Worm (Caenorhabditis elegans): ENCODE measurements around the gene nhr-184.

The nhr-184 gene

DNA sequence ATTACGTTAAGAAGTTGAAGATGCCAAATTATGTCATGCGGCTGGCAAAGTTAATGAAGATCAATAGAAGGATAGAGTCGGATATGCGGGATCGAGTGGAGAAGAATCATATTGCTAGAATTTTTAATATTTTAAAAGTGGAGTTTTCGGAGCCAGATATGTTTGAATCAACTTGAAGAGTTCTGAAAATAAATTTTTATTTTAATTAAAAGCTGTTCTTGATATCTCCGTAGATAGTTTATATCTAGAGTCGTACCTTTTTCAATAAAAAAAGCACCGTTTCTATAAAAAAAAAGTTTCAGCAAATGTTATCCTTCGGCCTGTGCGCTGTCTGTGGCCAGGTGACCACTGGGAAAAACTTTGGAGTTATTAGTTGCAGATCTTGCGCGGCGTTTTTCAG lies 18.9 kb upstream of the nhr-184 start, which contains the start of gene nhr-96:
TSS of gene nhr-96 (plus strand) at position 301 of the 400 bp plus-strand sequence.
- no peak for TF ChIP-seq rpc-1 (optimal IDR thresholded peaks at IDR 0.05)
- TF ChIP-seq rpc-1 (tag; optimal IDR thresholded peaks at IDR 0.05): no peak
- TF ChIP-seq ceh-27 (GFP tag; optimal IDR thresholded peaks at IDR 0.05): no peak
- no peak for TF ChIP-seq dpff-1 (tag; optimal IDR thresholded peaks at IDR 0.05)
- TF ChIP-seq K11D2.4 (GFP tag; IDR thresholded peaks at IDR 0.05): no peak
- no peak for TF ChIP-seq pbrm-1 (GFP tag; IDR thresholded peaks at IDR 0.05)
- no peak for TF ChIP-seq sea-2 (GFP tag; IDR thresholded peaks at IDR 0.05)
- no peak for TF ChIP-seq F57C9.4 (tag; optimal IDR thresholded peaks at IDR 0.05)
- no peak for TF ChIP-seq T26A5.8 (tag; optimal IDR thresholded peaks at IDR 0.05)
- TF ChIP-seq nhr-120 (GFP tag; IDR thresholded peaks at IDR 0.05): no peak
- no peak for TF ChIP-seq ztf-3 (GFP tag; optimal IDR thresholded peaks at IDR 0.05)
- no peak for TF ChIP-seq ceh-100 (GFP tag; IDR thresholded peaks at IDR 0.05)
- TF ChIP-seq ceh-91 (GFP tag; IDR thresholded peaks at IDR 0.05): no peak
- no peak for TF ChIP-seq hlh-26 (GFP tag; conservative IDR thresholded peaks at IDR 0.05)
- TF ChIP-seq tbp1 (GFP tag; optimal IDR thresholded peaks at IDR 0.05): no peak
- TF ChIP-seq attf-6 (GFP tag; IDR thresholded peaks at IDR 0.05): no peak
- TF ChIP-seq ekl-4 (GFP tag; IDR thresholded peaks at IDR 0.05): no peak
- TF ChIP-seq aptf-2 (GFP tag; conservative IDR thresholded peaks at IDR 0.05): no peak
- TF ChIP-seq hmg-20 (GFP tag; IDR thresholded peaks at IDR 0.05): no peak
- no peak for TF ChIP-seq madf-10 (tag; optimal IDR thresholded peaks at IDR 0.05)
- no peak for TF ChIP-seq cebp-1 (GFP tag; IDR thresholded peaks at IDR 0.05)
- TF ChIP-seq cebp-1 (tag; optimal IDR thresholded peaks at IDR 0.05): no peak

DNA sequence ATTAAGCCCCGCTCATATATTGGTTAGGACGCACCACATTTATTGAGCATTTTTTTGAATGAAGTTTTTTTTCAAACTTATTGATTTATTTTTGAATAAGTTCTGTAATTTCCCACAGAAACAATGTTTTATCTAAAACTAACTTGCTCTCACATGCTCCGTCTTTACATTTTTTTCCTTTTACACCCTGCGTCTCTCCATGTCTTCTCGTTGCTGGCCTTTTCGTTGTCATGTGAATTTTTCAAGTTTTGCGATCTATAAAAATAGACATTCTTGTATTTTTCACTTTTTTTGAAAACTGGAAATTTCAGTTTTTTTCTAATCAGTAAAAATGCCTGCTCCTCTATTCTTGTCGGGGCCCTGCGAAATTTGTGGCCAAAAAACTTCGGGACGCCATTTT lies 16.6 kb upstream of the nhr-184 start, which contains the start of gene nhr-134:
TSS of gene nhr-134 (plus strand) at position 312 of the 400 bp plus-strand sequence.
- TF ChIP-seq lsy-27 (tag; optimal IDR thresholded peaks at IDR 0.05; ENCODE audit: borderline replicate concordance, insufficient read depth): no peak
- peak; percentile 52; the same call in 1 of the 2 replicates for TF ChIP-seq hmg-1.2 (GFP tag; IDR thresholded peaks at IDR 0.05)
- TF ChIP-seq F33H1.4 (GFP tag; IDR thresholded peaks at IDR 0.05): no peak
- TF ChIP-seq attf-5 (GFP tag; optimal IDR thresholded peaks at IDR 0.05): peak; percentile 34
- peak; percentile 4 for TF ChIP-seq nhr-80 (tag; optimal IDR thresholded peaks at IDR 0.05)
- TF ChIP-seq cebp-1 (GFP tag; IDR thresholded peaks at IDR 0.05): no peak
- peak; percentile 25 for TF ChIP-seq cebp-1 (tag; optimal IDR thresholded peaks at IDR 0.05)

DNA sequence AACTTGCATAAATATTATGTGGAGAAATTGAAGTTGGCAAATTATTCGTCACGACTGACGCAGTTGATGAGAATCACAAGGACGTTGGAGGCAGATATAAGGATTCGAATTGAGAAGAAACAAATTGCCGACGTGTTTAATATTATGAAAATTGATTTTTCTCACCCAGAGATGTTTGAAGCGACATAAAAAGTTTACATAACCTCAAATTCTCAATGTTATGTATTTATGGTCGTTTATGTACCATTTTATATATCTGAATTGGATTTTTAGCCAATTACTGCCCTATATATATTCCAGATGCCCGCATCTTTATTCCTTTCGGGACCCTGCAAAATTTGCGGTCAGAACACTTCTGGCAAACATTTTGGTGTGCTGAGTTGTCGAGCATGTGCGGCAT lies 14.5 kb upstream of the nhr-184 start, which contains the start of gene nhr-126:
TSS of gene nhr-126 (plus strand) at position 301 of the 400 bp plus-strand sequence.
- no peak for TF ChIP-seq madf-8 (GFP tag; conservative IDR thresholded peaks at IDR 0.05)
- no peak for TF ChIP-seq ZK185.1 (tag; optimal IDR thresholded peaks at IDR 0.05; ENCODE audit: poor library complexity, severe bottlenecking)

DNA sequence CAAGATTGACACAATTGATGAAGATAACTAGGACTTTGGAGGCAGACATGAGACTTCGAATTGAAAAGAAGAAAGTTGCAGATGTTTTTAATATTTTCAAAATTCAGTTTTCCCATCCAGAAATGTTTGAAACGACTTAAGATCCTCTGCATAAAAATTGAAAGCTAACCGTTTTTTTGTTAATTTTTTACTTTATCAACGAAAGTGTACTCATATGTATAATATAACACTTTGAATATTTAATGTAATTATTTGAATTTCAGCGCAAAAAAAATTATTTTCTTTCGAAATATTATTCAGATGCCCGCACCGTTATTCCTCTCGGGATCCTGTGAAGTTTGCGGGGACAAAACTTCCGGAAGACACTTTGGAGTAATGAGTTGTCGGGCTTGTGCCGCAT lies 12.6 kb upstream of the nhr-184 start, which contains the start of gene nhr-18:
TSS of gene nhr-18 (plus strand) at position 301 of the 400 bp plus-strand sequence.
- TF ChIP-seq nhr-179 (tag; optimal IDR thresholded peaks at IDR 0.05) (no peak), C06A6.2 (GFP tag; conservative IDR thresholded peaks at IDR 0.05) (no peak), madf-10 (tag; optimal IDR thresholded peaks at IDR 0.05) (no peak), hlh-26 (GFP tag; conservative IDR thresholded peaks at IDR 0.05) (no peak), B0261.1 (tag; optimal IDR thresholded peaks at IDR 0.05) (no peak), nfya-1 (tag; optimal IDR thresholded peaks at IDR 0.05; ENCODE audit: borderline replicate concordance, insufficient read depth) (no peak)

DNA sequence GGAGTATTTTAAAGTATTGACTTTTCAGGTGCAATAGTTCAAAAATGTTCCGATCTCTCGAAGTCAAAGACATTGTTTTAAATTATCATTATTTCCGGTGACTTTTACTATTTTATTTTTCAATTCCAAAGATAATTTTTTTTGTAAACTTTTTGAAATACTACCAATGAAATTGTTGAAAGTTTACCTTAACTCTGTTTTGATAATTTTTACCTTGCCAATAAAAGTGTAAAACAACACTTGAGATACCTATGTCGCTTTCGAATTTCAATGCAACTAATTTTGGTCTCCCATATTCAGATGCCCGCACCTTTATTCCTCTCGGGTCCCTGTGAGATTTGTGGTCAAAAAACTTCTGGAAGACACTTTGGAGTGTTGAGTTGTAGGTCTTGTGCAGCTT lies 10.9 kb upstream of the nhr-184 start, which contains the start of gene nhr-103:
TSS of gene nhr-103 (plus strand) at position 301 of the 400 bp plus-strand sequence.
- TF ChIP-seq F57A8.1 (GFP tag; optimal IDR thresholded peaks at IDR 0.05) (no peak), F39B2.1 (GFP tag; IDR thresholded peaks at IDR 0.05) (no peak), T07F8.4 (tag; optimal IDR thresholded peaks at IDR 0.05) (no peak), snpc-1.1 (tag; optimal IDR thresholded peaks at IDR 0.05; ENCODE audit: insufficient read depth) (no peak), let-526 (GFP tag; IDR thresholded peaks at IDR 0.05) (no peak), snpc-1.3 (tag; optimal IDR thresholded peaks at IDR 0.05; ENCODE audit: insufficient read depth) (no peak), somi-1 (GFP tag; optimal IDR thresholded peaks at IDR 0.05) (no peak), unc-130 (GFP tag; optimal IDR thresholded peaks at IDR 0.05) (no peak), rpc-1 (optimal IDR thresholded peaks at IDR 0.05) (no peak), rpc-1 (tag; optimal IDR thresholded peaks at IDR 0.05) (no peak), ztf-28 (GFP tag; IDR thresholded peaks at IDR 0.05) (no peak), aptf-2 (GFP tag; conservative IDR thresholded peaks at IDR 0.05) (no peak), ceh-27 (GFP tag; optimal IDR thresholded peaks at IDR 0.05) (no peak), ztf-6 (GFP tag; IDR thresholded peaks at IDR 0.05) (no peak)
